Worm (Caenorhabditis elegans): ENCODE results near the gene adr-2.

The adr-2 gene

DNA sequence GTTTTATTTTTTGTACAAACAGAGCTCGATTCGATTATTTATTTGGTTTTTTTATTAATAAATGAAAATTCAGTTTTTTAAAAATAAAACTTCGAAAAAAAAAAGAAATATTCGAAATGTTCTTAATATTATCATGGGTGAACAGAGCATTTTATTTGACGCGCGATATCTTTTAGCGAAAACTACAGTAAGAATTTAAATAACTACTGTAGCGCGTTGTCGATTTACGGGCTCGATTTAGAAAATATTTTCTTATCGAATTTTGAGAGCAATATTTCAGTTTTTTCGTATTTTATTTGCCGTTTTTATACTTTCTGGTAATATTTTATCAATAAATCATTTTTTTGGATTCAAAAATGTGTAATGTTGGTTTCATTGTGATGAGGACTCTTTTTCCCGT, 11.6 kb downstream of the adr-2 start:
- TF ChIP-seq nhr-179 (tag; optimal IDR thresholded peaks at IDR 0.05) (no peak), mes-4 (tag; optimal IDR thresholded peaks at IDR 0.05) (no peak), him-1 (tag; optimal IDR thresholded peaks at IDR 0.05) (peak; percentile 77), ceh-40 (GFP tag; IDR thresholded peaks at IDR 0.05) (no peak), ztf-25 (GFP tag; IDR thresholded peaks at IDR 0.05) (no peak), xnd-1 (tag; optimal IDR thresholded peaks at IDR 0.05) (peak; percentile 35), madf-8 (GFP tag; conservative IDR thresholded peaks at IDR 0.05) (peak; percentile 28), F37B4.10 (GFP tag; IDR thresholded peaks at IDR 0.05) (no peak), ama-1 (optimal IDR thresholded peaks at IDR 0.05) (no peak), ama-1 (GFP tag; optimal IDR thresholded peaks at IDR 0.05) (no peak), bed-2 (GFP tag; IDR thresholded peaks at IDR 0.05) (no peak), lsy-27 (tag; optimal IDR thresholded peaks at IDR 0.05; ENCODE audit: borderline replicate concordance, insufficient read depth) (no peak), egl-44 (GFP tag; IDR thresholded peaks at IDR 0.05) (no peak), snpc-3.4 (tag; optimal IDR thresholded peaks at IDR 0.05) (peak; percentile 22), hlh-26 (GFP tag; conservative IDR thresholded peaks at IDR 0.05) (no peak), ccch-3 (GFP tag; optimal IDR thresholded peaks at IDR 0.05) (no peak), lsl-1 (GFP tag; optimal IDR thresholded peaks at IDR 0.05) (peak; percentile 90), madf-10 (tag; optimal IDR thresholded peaks at IDR 0.05) (no peak), madf-6 (GFP tag; IDR thresholded peaks at IDR 0.05) (peak; percentile 55), F33H1.4 (GFP tag; IDR thresholded peaks at IDR 0.05) (peak; percentile 64; the same call in 1 of the 2 replicates), unc-130 (GFP tag; optimal IDR thresholded peaks at IDR 0.05) (no peak), dpff-1 (tag; optimal IDR thresholded peaks at IDR 0.05) (no peak), dpl-1 (GFP tag; optimal IDR thresholded peaks at IDR 0.05) (no peak), atf-7 (tag; optimal IDR thresholded peaks at IDR 0.05) (no peak), efl-1 (GFP tag; optimal IDR thresholded peaks at IDR 0.05) (no peak), ceh-79 (tag; optimal IDR thresholded peaks at IDR 0.05) (no peak), Y56A3A.18 (GFP tag; IDR thresholded peaks at IDR 0.05) (0 out of 2 replicates have a peak, but pooled peaks have one; percentile 37), ceh-91 (GFP tag; IDR thresholded peaks at IDR 0.05) (peak; percentile 53; the same call in 1 of the 2 replicates), aptf-2 (GFP tag; conservative IDR thresholded peaks at IDR 0.05) (no peak), K11D2.4 (GFP tag; IDR thresholded peaks at IDR 0.05) (no peak), Y95B8A.8 (GFP tag; IDR thresholded peaks at IDR 0.05) (no peak), nhr-120 (GFP tag; IDR thresholded peaks at IDR 0.05) (no peak), athp-1 (tag; optimal IDR thresholded peaks at IDR 0.05) (no peak), ztf-28 (GFP tag; IDR thresholded peaks at IDR 0.05) (no peak), hsf-1 (GFP tag; IDR thresholded peaks at IDR 0.05) (no peak)

DNA sequence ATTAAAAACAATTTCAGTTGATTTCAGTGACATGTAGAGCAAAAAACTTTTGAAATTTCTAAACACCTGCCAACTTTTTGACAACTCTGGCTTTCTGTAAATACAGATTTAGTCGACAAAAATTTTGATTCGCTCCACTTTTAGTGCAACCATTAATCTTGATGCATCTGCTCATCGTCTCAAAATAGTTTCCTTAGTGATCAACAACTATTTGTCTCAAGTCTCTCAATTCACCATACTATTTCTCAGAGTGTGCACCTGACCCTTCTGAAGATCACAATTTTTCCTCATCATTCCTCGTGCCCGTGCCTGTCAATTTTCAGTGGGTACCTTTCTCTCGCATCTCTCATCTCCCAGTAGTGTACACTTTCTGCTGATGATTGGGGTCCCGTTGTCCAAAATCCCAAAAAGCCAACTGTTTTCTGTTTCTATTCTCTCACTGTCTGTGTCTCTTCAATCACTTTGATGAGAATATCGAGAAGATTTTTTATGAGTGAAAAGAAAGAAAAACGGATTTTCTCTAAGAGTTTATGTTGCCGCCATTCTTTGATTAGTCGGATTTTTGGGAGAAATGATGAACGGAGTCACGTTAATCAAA, 15.7 kb downstream of the adr-2 start:
- TF ChIP-seq hmg-1.2 (GFP tag; IDR thresholded peaks at IDR 0.05) (peak; percentile 24; the same call in 1 of the 2 replicates), nhr-120 (GFP tag; IDR thresholded peaks at IDR 0.05) (no peak), madf-6 (GFP tag; IDR thresholded peaks at IDR 0.05) (no peak), K12H6.12 (tag; optimal IDR thresholded peaks at IDR 0.05) (peak; percentile 5)

DNA sequence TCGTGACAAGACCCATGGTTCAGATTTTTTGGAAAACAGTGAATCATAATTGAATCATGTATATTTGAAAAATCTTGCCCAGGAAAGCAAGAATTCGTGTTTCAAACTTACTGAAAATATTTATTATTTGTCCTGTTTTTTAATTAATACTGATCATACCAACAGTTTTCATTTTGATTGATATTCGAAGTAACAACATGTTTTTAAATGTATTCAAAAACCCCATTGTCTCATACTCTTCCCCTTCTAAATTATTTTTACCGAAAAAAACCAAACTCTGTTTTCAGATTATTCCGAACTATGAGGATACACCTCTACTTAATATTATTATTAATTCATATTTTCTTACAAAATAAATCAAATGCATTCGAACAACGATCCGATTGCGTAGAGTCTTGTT, 16.5 kb downstream of the adr-2 start, which contains the start of gene R151.1:
R151.1 (plus strand) TSS at position 301 of the 400 bp plus-strand sequence.
- TF ChIP-seq nhr-179 (tag; optimal IDR thresholded peaks at IDR 0.05) (no peak), efl-1 (GFP tag; optimal IDR thresholded peaks at IDR 0.05) (no peak), hsf-1 (GFP tag; IDR thresholded peaks at IDR 0.05) (no peak), Y53F4B.3 (GFP tag; IDR thresholded peaks at IDR 0.05) (no peak), ztf-22 (GFP tag; optimal IDR thresholded peaks at IDR 0.05) (no peak), akir-1 (GFP tag; optimal IDR thresholded peaks at IDR 0.05) (no peak), let-526 (GFP tag; IDR thresholded peaks at IDR 0.05) (no peak), ceh-40 (GFP tag; IDR thresholded peaks at IDR 0.05) (no peak), dpff-1 (tag; optimal IDR thresholded peaks at IDR 0.05) (no peak), snpc-1.1 (tag; optimal IDR thresholded peaks at IDR 0.05; ENCODE audit: insufficient read depth) (no peak), gei-17 (GFP tag; optimal IDR thresholded peaks at IDR 0.05) (no peak), F22D6.2 (tag; optimal IDR thresholded peaks at IDR 0.05) (no peak), Y79H2A.3 (GFP tag; conservative IDR thresholded peaks at IDR 0.05) (no peak), ztf-3 (GFP tag; optimal IDR thresholded peaks at IDR 0.05) (no peak), attf-6 (GFP tag; IDR thresholded peaks at IDR 0.05) (no peak)

Measured in whole organism, young adult.